Worm (Caenorhabditis elegans) whole organism, early embryonic: ENCODE results near the gene lsd-1.
A peak's percentile ranks its signal among the peaks of the same experiment; 100 is the strongest.

Experiments
- B0310.2 ChIP-seq: sonication (generic microtip); optimal IDR thresholded peaks from 2 replicates; lab custom pipeline; 2016; ENCODE audit warnings: mild to moderate bottlenecking, missing genetic modification characterization, missing compliant biosample characterization
- F13C5.2 ChIP-seq: sonication (generic microtip); optimal IDR thresholded peaks from 2 replicates; lab custom pipeline; 2017; ENCODE audit warnings: mild to moderate bottlenecking, missing genetic modification characterization, inconsistent platforms, missing compliant biosample characterization
- aly-1 ChIP-seq: sonication (generic microtip); optimal IDR thresholded peaks from 2 replicates; lab custom pipeline; 2016; ENCODE audit warnings: missing genetic modification characterization, missing compliant biosample characterization
- ama-1 ChIP-seq: fragments of 150-350 bp; optimal IDR thresholded peaks from 2 replicates; lab custom pipeline; 2014
- ceh-13 ChIP-seq: fragments of 200-800 bp; sonication (Bioruptor generic); optimal IDR thresholded peaks from 2 replicates; lab custom pipeline; 2018; ENCODE audit warnings: mild to moderate bottlenecking, missing genetic modification characterization, missing compliant biosample characterization
- ceh-36 ChIP-seq: sonication (generic microtip); optimal IDR thresholded peaks from 2 replicates; lab custom pipeline; 2016; ENCODE audit warnings: missing genetic modification characterization, inconsistent platforms, missing compliant biosample characterization
- ets-7 ChIP-seq: sonication (generic microtip); optimal IDR thresholded peaks from 2 replicates; lab custom pipeline; 2016; ENCODE audit warnings: missing genotype, missing genetic modification characterization, missing compliant biosample characterization
- flt-1 ChIP-seq: fragments of 200-800 bp; sonication (Bioruptor generic); IDR thresholded peaks from 2 replicates; pipeline ENCODE4 v1.3.6; 2022; ENCODE audit warnings: missing genetic modification characterization, missing compliant biosample characterization
- hmbx-1 ChIP-seq: sonication (generic microtip); optimal IDR thresholded peaks from 2 replicates; lab custom pipeline; 2016; ENCODE audit warnings: mild to moderate bottlenecking, missing genetic modification characterization, missing compliant biosample characterization
- hmg-4 ChIP-seq: fragments of 200-800 bp; sonication (Bioruptor generic); optimal IDR thresholded peaks from 2 replicates; lab custom pipeline; 2018; ENCODE audit warnings: mild to moderate bottlenecking, missing genetic modification characterization, missing compliant biosample characterization
- hnd-1 ChIP-seq: sonication (generic microtip); optimal IDR thresholded peaks from 2 replicates; lab custom pipeline; 2016; ENCODE audit warnings: missing genetic modification characterization, missing compliant biosample characterization
- pes-1 ChIP-seq: fragments of 200-800 bp; sonication (Bioruptor generic); IDR thresholded peaks from 2 replicates; pipeline ENCODE4 v1.3.6; 2022; ENCODE audit warnings: missing genetic modification reagents, missing genetic modification characterization, missing compliant biosample characterization
- scrt-1 ChIP-seq: fragments of 200-800 bp; sonication (Bioruptor generic); IDR thresholded peaks from 2 replicates; pipeline ENCODE4 v1.3.6; 2022; ENCODE audit warnings: missing genetic modification characterization, missing compliant biosample characterization
- sea-1 ChIP-seq: fragments of 200-800 bp; sonication (Bioruptor generic); conservative IDR thresholded peaks from 2 replicates; pipeline ENCODE4 v1.3.6; 2022; ENCODE audit warnings: missing genetic modification characterization, missing compliant biosample characterization
- tbx-11 ChIP-seq: fragments of 200-800 bp; sonication (Bioruptor generic); IDR thresholded peaks from 2 replicates; pipeline ENCODE4 v1.3.6; 2022; ENCODE audit warnings: missing genetic modification characterization, missing compliant biosample characterization
- tbx-37 ChIP-seq: fragments of 200-800 bp; sonication (Bioruptor generic); conservative IDR thresholded peaks from 2 replicates; pipeline ENCODE4 v1.3.6; 2022; ENCODE audit warnings: missing genetic modification reagents, missing genetic modification characterization, missing compliant biosample characterization
- tra-4 ChIP-seq: sonication (generic microtip); optimal IDR thresholded peaks from 2 replicates; lab custom pipeline; 2017; ENCODE audit warnings: missing genetic modification characterization, missing compliant biosample characterization

The lsd-1 gene

DNA sequence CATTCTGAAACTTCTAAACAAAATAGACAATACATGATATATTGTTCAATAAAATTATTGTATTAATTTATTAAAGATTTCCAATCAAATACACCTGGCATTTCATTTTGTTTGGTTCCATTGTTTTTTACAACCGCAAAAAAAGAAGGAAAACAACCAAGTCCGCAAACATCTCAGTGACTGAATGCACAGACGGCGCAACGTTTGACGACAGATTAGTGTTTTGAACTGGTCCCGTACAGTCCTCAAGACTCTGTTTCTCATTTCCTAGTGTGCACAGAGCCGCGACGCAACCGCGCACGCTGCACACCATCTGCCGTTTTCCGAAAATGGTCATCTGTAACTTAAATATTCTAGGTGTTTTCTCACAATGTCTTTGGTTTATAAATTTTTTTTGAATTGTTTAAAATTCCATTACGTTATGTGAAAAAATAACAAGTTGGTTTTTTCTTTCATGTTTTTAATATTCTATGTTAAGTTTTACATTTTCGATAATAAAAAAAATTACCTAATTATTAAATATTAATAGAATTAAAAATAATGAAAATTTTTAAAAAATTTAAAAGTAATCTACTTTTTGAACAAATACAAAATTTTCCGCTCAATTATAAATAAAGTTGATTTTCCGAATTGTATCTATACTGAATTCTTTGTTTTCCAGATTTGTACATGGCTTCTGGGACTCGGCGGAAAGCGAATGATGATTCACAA lies at the start of gene lsd-1:
Gene lsd-1, plus strand, starts transcription at position 661 of the 711 bp plus-strand sequence.
- TF ChIP-seq F13C5.2 (no peak), hmg-4 (GFP tag; lab: Kevin White, UChicago) (peak; percentile 7)

DNA sequence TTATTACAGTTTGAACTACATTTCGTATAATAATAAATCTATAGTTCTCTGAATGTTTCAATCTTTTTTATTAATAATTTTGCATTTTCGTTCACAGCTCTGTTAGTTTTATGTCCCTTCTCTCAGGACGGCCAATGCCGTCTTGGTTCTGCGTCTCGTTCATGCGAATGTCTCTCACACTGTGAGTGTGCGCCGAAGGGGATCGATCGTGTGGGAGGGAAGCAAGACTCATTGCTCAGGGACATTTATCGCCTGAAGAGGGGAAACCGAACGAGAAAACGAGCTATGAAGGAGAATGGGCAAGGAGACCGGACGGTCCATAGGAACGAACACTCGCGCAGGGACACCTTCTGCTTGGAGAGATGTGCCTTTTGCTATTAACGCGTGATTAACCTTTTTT lies 49.6 kb upstream of the lsd-1 start:
- TF ChIP-seq ama-1: no peak
- no peak for TF ChIP-seq aly-1 (tag; lab: Kevin White, UChicago)
- no peak for TF ChIP-seq tbx-37
- TF ChIP-seq F13C5.2: no peak
- no peak for TF ChIP-seq hmbx-1
- no peak for TF ChIP-seq hmg-4 (GFP tag; lab: Kevin White, UChicago)
- TF ChIP-seq tbx-11 (GFP tag; lab: Robert Waterston, UW): no peak

DNA sequence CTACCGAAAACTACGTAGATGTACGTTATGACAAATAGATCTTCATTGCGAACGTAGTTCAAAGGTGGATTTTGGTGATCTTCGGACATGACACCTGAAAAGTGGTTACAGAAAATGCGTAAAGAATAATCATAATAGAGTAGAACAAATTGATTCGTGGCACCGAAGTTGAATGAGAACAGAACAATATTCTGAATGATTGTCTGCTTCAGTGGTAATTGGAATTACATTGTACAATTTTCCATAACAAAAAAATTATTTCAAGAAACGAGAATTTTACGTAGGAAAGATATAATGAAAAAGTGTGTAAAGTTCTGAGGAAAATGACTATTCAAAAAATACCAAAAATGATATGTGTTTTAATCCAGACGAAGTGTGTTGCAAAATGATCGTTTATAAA lies 46.0 kb upstream of the lsd-1 start, which contains the start of gene Y62H9A.10:
Gene Y62H9A.10, minus strand, starts transcription at position 101 of the 400 bp plus-strand sequence.
- no peak for TF ChIP-seq B0310.2 (tag; lab: Kevin White, UChicago)
- no peak for TF ChIP-seq hnd-1
- TF ChIP-seq pes-1 (GFP tag; lab: Robert Waterston, UW): no peak
- TF ChIP-seq F13C5.2: no peak
- no peak for TF ChIP-seq scrt-1 (GFP tag; lab: Robert Waterston, UW)
- TF ChIP-seq hmg-4 (GFP tag; lab: Kevin White, UChicago): no peak
- TF ChIP-seq aly-1 (tag; lab: Kevin White, UChicago): no peak
- TF ChIP-seq tbx-37: no peak
- no peak for TF ChIP-seq ets-7 (tag; lab: Kevin White, UChicago)
- TF ChIP-seq ceh-13 (GFP tag; lab: Kevin White, UChicago): no peak
- TF ChIP-seq ceh-36 (tag; lab: Kevin White, UChicago): no peak

DNA sequence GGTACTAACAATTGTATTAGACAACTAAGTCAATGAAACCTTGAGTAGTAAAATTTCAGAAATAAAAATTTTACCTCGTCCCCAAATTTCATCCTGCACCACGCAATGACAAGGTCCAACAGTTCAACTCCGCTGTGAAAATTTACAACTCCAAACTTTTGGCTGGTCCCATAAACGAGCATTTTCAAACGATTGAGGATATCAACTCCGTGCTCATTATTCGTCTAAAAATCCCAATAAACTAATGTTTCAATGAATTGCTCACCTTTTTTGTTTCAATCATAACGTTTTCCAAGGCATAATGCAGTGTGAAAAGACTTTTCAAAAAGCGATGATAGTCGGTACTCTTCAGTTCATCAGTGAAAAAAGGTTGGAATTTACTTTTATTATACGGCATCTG lies 42.0 kb upstream of the lsd-1 start:
- TF ChIP-seq hmg-4 (GFP tag; lab: Kevin White, UChicago): no peak
- TF ChIP-seq scrt-1 (GFP tag; lab: Robert Waterston, UW): no peak
- no peak for TF ChIP-seq flt-1 (GFP tag; lab: Robert Waterston, UW)
- TF ChIP-seq B0310.2 (tag; lab: Kevin White, UChicago): no peak
- TF ChIP-seq hnd-1: no peak
- TF ChIP-seq pes-1 (GFP tag; lab: Robert Waterston, UW): no peak
- TF ChIP-seq ceh-13 (GFP tag; lab: Kevin White, UChicago): no peak
- TF ChIP-seq ama-1: no peak
- no peak for TF ChIP-seq hmbx-1
- no peak for TF ChIP-seq ets-7 (tag; lab: Kevin White, UChicago)
- no peak for TF ChIP-seq tra-4 (tag; lab: Kevin White, UChicago)
- TF ChIP-seq tbx-11 (GFP tag; lab: Robert Waterston, UW): no peak
- TF ChIP-seq sea-1: no peak
- TF ChIP-seq tbx-37: no peak
- TF ChIP-seq ceh-36 (tag; lab: Kevin White, UChicago): no peak
- no peak for TF ChIP-seq F13C5.2
- TF ChIP-seq aly-1 (tag; lab: Kevin White, UChicago): no peak

DNA sequence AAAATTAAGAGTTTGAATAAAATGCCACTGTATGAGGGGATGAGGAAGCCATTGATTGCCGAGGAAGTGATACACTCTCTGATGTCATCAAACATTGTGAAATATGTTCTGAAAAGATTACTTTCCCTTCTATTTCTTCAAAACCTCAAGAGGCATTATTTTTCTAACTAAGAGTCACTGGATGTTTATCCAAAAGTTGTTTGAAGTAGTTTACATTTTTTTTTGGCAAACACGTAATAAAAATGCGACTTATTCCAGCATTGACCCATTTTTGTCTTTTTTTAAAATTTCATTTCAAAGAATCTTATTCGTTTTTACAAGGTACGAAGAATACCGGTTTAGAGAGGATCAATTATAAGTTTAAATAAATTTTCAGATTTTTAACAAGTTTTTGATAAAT lies 41.4 kb upstream of the lsd-1 start, which contains the start of gene Y62H9A.11:
Gene Y62H9A.11, minus strand, starts transcription at position 101 of the 400 bp plus-strand sequence.
- TF ChIP-seq pes-1 (GFP tag; lab: Robert Waterston, UW): no peak
- TF ChIP-seq flt-1 (GFP tag; lab: Robert Waterston, UW): no peak
- TF ChIP-seq ets-7 (tag; lab: Kevin White, UChicago): no peak
- TF ChIP-seq sea-1: no peak
- no peak for TF ChIP-seq tra-4 (tag; lab: Kevin White, UChicago)
- TF ChIP-seq ama-1: no peak
- TF ChIP-seq F13C5.2: no peak
- TF ChIP-seq hmg-4 (GFP tag; lab: Kevin White, UChicago): no peak
- TF ChIP-seq tbx-37: no peak
- TF ChIP-seq ceh-13 (GFP tag; lab: Kevin White, UChicago): no peak
- TF ChIP-seq hmbx-1: no peak
- no peak for TF ChIP-seq scrt-1 (GFP tag; lab: Robert Waterston, UW)
- no peak for TF ChIP-seq B0310.2 (tag; lab: Kevin White, UChicago)
- TF ChIP-seq hnd-1: no peak
- TF ChIP-seq tbx-11 (GFP tag; lab: Robert Waterston, UW): no peak
- TF ChIP-seq ceh-36 (tag; lab: Kevin White, UChicago): no peak
- no peak for TF ChIP-seq aly-1 (tag; lab: Kevin White, UChicago)

DNA sequence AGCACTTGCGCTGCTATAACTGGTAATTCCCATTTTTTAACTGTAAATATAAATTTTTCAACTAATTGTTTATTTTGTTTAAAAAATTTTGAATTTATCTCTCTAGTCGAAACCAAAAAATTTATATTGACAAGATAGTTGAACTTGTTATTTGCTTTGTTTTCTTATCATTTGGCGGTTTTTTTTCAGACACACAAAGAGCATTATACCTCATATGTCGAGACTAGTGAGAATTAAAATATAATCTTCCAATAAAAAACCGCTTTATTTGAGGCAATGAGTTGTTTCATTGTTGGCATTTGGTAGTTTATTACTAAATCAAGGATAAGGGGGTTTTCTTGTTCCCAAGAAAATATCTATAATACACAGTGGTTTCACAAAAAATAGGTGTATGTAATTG lies 40.4 kb upstream of the lsd-1 start:
- TF ChIP-seq ceh-13 (GFP tag; lab: Kevin White, UChicago): no peak
- no peak for TF ChIP-seq scrt-1 (GFP tag; lab: Robert Waterston, UW)
- no peak for TF ChIP-seq flt-1 (GFP tag; lab: Robert Waterston, UW)
- no peak for TF ChIP-seq F13C5.2
- TF ChIP-seq hnd-1: no peak

DNA sequence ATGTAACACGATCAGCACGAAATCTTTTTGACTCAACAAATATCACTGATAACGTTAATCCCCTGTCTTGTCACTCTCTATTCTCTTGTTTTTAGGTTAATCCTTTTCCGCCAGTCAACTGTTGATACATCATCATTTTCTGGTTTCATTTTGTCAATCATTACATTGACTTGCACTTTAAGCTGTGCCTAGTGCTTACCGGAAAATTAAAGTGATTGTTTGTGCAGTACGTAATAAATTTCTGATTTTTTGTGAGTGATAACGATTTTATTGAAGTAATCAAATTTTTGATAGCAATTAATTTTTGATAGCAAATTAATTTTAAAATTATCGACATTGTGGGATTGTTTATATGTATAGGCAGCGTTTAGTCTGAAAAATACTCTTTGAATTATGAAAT lies 39.5 kb upstream of the lsd-1 start:
- TF ChIP-seq ama-1 (no peak), aly-1 (tag; lab: Kevin White, UChicago) (no peak)

DNA sequence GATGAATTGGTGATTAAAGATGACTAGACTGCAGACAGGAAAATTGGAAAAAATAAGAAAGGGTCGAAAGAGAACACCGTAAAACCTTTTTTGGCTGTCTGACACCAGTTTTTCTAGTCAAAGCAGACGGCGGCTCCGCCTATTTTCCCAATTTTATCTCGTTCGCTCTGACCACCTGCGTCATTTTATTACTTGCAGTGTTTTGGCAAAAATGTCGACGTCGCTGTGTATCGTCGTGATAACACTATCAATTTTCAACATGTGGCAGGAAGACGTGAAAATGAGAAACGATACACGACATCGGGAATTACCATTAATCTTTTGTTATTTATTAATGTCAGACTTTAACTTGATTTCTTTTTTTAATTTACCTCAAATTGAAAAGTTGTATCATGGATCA lies 38.6 kb upstream of the lsd-1 start, which contains the start of gene Y62H9A.15:
Gene Y62H9A.15, minus strand, starts transcription at position 100 of the 400 bp plus-strand sequence.
- TF ChIP-seq ceh-36 (tag; lab: Kevin White, UChicago) (no peak), F13C5.2 (no peak), ama-1 (no peak), tbx-11 (GFP tag; lab: Robert Waterston, UW) (no peak), ceh-13 (GFP tag; lab: Kevin White, UChicago) (no peak), aly-1 (tag; lab: Kevin White, UChicago) (no peak), hmg-4 (GFP tag; lab: Kevin White, UChicago) (no peak), pes-1 (GFP tag; lab: Robert Waterston, UW) (no peak), tra-4 (tag; lab: Kevin White, UChicago) (no peak)
